Fruit fly (Drosophila melanogaster) whole organism, embryonic: ENCODE results near the gene scramb2.

Source experiments
- Adf1 ChIP-seq: fragments of 200-800 bp; sonication (Bioruptor generic); IDR thresholded peaks from 2 replicates; pipeline ENCODE4 v1.3.6; 2022; ENCODE audit warnings: missing biosample characterization, missing genetic modification characterization
- Atf6 ChIP-seq: fragments of 200-800 bp; sonication (Bioruptor generic); IDR thresholded peaks from 2 replicates; pipeline ENCODE4 v1.3.6; 2022; ENCODE audit warnings: missing biosample characterization, missing genetic modification characterization
- CG10274 ChIP-seq: fragments of 200-800 bp; sonication (Bioruptor generic); optimal IDR thresholded peaks from 3 replicates; lab custom pipeline; 2017; ENCODE audit warnings: missing biosample characterization, mild to moderate bottlenecking, missing genetic modification characterization
- CG10366 ChIP-seq: fragments of 200-800 bp; sonication (Bioruptor generic); IDR thresholded peaks from 2 replicates; pipeline ENCODE4 v1.3.6; 2022; ENCODE audit warnings: missing biosample characterization, missing genetic modification characterization
- CG10959 ChIP-seq: fragments of 200-800 bp; sonication (Bioruptor generic); IDR thresholded peaks from 2 replicates; pipeline ENCODE4 v1.3.6; 2022; ENCODE audit warnings: missing biosample characterization, missing genetic modification characterization
- CG11085 ChIP-seq: fragments of 200-800 bp; sonication (Bioruptor generic); IDR thresholded peaks from 2 replicates; pipeline ENCODE4 v1.3.6; 2022; ENCODE audit warnings: missing biosample characterization, missing genetic modification characterization
- CG11247 ChIP-seq: fragments of 200-800 bp; sonication (Bioruptor generic); IDR thresholded peaks from 2 replicates; pipeline ENCODE4 v1.3.6; 2022; ENCODE audit warnings: missing biosample characterization, missing genetic modification characterization
- CG12659 ChIP-seq: fragments of 200-800 bp; sonication (Bioruptor generic); optimal IDR thresholded peaks from 3 replicates; lab custom pipeline; 2017; ENCODE audit warnings: mild to moderate bottlenecking, missing biosample characterization, missing genetic modification reagents, missing genetic modification characterization
- CG13287 ChIP-seq: fragments of 200-800 bp; sonication (Bioruptor generic); IDR thresholded peaks from 2 replicates; pipeline ENCODE4 v1.3.6; 2022; ENCODE audit warnings: missing biosample characterization, missing genetic modification characterization; ENCODE audit not compliant: partially characterized antibody
- CG14014 ChIP-seq: fragments of 200-800 bp; sonication (Bioruptor generic); IDR thresholded peaks from 2 replicates; pipeline ENCODE4 v1.3.6; 2022; ENCODE audit warnings: missing biosample characterization, missing genetic modification characterization
- CG14441 ChIP-seq: fragments of 200-800 bp; sonication (Bioruptor generic); IDR thresholded peaks from 2 replicates; pipeline ENCODE4 v1.3.6; 2022; ENCODE audit warnings: missing biosample characterization, missing genetic modification characterization
- CG1602 ChIP-seq: fragments of 200-800 bp; sonication (Bioruptor generic); optimal IDR thresholded peaks from 3 replicates; lab custom pipeline; 2016; ENCODE audit warnings: missing biosample characterization, missing genetic modification characterization
- CG17568 ChIP-seq: fragments of 200-800 bp; sonication (Bioruptor generic); optimal IDR thresholded peaks from 2 replicates; lab custom pipeline; 2018; ENCODE audit warnings: missing biosample characterization, mild to moderate bottlenecking, missing genetic modification characterization, moderate library complexity
- CG18619 ChIP-seq: fragments of 200-800 bp; sonication (Bioruptor generic); optimal IDR thresholded peaks from 3 replicates; lab custom pipeline; 2017; ENCODE audit warnings: missing biosample characterization, mild to moderate bottlenecking, missing genetic modification characterization
- CG2116 ChIP-seq: fragments of 200-800 bp; sonication (Bioruptor generic); optimal IDR thresholded peaks from 3 replicates; lab custom pipeline; 2018; ENCODE audit warnings: missing biosample characterization, mild to moderate bottlenecking, missing genetic modification characterization
- CG2129 ChIP-seq: fragments of 200-800 bp; sonication (Bioruptor generic); IDR thresholded peaks from 2 replicates; pipeline ENCODE4 v1.3.6; 2022; ENCODE audit warnings: missing biosample characterization, missing genetic modification characterization; ENCODE audit not compliant: partially characterized antibody
- CG31441 ChIP-seq: fragments of 200-800 bp; sonication (Bioruptor generic); IDR thresholded peaks from 2 replicates; pipeline ENCODE4 v1.3.6; 2022; ENCODE audit warnings: missing biosample characterization, missing genetic modification characterization
- CG32772 ChIP-seq: fragments of 200-800 bp; sonication (Bioruptor generic); IDR thresholded peaks from 2 replicates; pipeline ENCODE4 v1.3.6; 2022; ENCODE audit warnings: missing biosample characterization, missing genetic modification characterization
- CG33213 ChIP-seq: fragments of 200-800 bp; sonication (Bioruptor generic); optimal IDR thresholded peaks from 3 replicates; lab custom pipeline; 2016; ENCODE audit warnings: missing biosample characterization, missing genetic modification characterization
- CG3726 ChIP-seq: fragments of 200-800 bp; sonication (Bioruptor generic); IDR thresholded peaks from 3 replicates; pipeline ENCODE4, ENCODE4 v1.3.6; 2022; ENCODE audit warnings: missing biosample characterization, missing genetic modification characterization
- CG7372 ChIP-seq: fragments of 200-800 bp; sonication (Bioruptor generic); IDR thresholded peaks from 2 replicates; pipeline ENCODE4 v1.3.6; 2022; ENCODE audit warnings: missing biosample characterization, missing genetic modification characterization
- CG9797 ChIP-seq: fragments of 200-800 bp; sonication (Bioruptor generic); optimal IDR thresholded peaks from 3 replicates; lab custom pipeline; 2018; ENCODE audit warnings: missing biosample characterization, mild to moderate bottlenecking, missing genetic modification characterization
- CrebB ChIP-seq: fragments of 200-800 bp; sonication (Bioruptor generic); optimal IDR thresholded peaks from 3 replicates; lab custom pipeline; 2018; ENCODE audit warnings: missing biosample characterization, mild to moderate bottlenecking, missing genetic modification characterization
- HLHmδ ChIP-seq: fragments of 200-800 bp; sonication (Bioruptor generic); optimal IDR thresholded peaks from 2 replicates; lab custom pipeline; 2018; ENCODE audit warnings: missing biosample characterization, mild to moderate bottlenecking, missing genetic modification characterization, moderate library complexity
- Lpt ChIP-seq: fragments of >200 bp; optimal IDR thresholded peaks from 2 replicates; lab custom pipeline; 2018; ENCODE audit warnings: missing biosample characterization, missing genetic modification characterization
- NFAT ChIP-seq: fragments of 200-800 bp; sonication (Bioruptor generic); IDR thresholded peaks from 2 replicates; pipeline ENCODE4 v1.3.6; 2022; ENCODE audit warnings: missing biosample characterization, missing genetic modification characterization
- Opbp ChIP-seq: fragments of 200-800 bp; sonication (Bioruptor generic); IDR thresholded peaks from 3 replicates; pipeline ENCODE4 v1.3.6; 2022; ENCODE audit warnings: missing biosample characterization, missing genetic modification characterization; ENCODE audit not compliant: partially characterized antibody
- Spps ChIP-seq: fragments of 200-800 bp; sonication (Bioruptor generic); optimal IDR thresholded peaks from 2 replicates; lab custom pipeline; 2018; ENCODE audit warnings: missing biosample characterization, mild to moderate bottlenecking, missing genetic modification characterization
- crc ChIP-seq: fragments of 200-800 bp; sonication (Bioruptor generic); optimal IDR thresholded peaks from 2 replicates; lab custom pipeline; 2016; ENCODE audit warnings: missing biosample characterization, missing genetic modification characterization
- da ChIP-seq: fragments of 200-800 bp; sonication (Bioruptor generic); optimal IDR thresholded peaks from 2 replicates; lab custom pipeline; 2016; ENCODE audit warnings: missing biosample characterization, missing genetic modification characterization
- dm ChIP-seq: fragments of 200-800 bp; sonication (Bioruptor generic); optimal IDR thresholded peaks from 3 replicates; lab custom pipeline; 2016; ENCODE audit warnings: missing biosample characterization, missing genetic modification characterization
- dmrt11E ChIP-seq: fragments of 200-800 bp; sonication (Bioruptor generic); optimal IDR thresholded peaks from 3 replicates; lab custom pipeline; 2018; ENCODE audit warnings: missing biosample characterization, mild to moderate bottlenecking, missing genetic modification characterization, moderate library complexity
- dpn ChIP-seq, 2 experiments: fragments of 200-800 bp; sonication (Bioruptor generic); optimal IDR thresholded peaks; 3 replicates each; lab custom pipeline; 2016; ENCODE audit warnings: missing biosample characterization in 2 of 2, missing genetic modification characterization in 2 of 2
- en ChIP-seq: fragments of 200-800 bp; sonication (Bioruptor generic); optimal IDR thresholded peaks from 2 replicates; lab custom pipeline; 2016; ENCODE audit warnings: missing biosample characterization, missing genetic modification characterization
- esg ChIP-seq: fragments of 200-800 bp; sonication (Bioruptor generic); conservative IDR thresholded peaks from 2 replicates; pipeline ENCODE4 v1.3.6; 2022; ENCODE audit warnings: missing biosample characterization, missing genetic modification characterization
- gsb ChIP-seq: fragments of 200-800 bp; sonication (Bioruptor generic); IDR thresholded peaks from 2 replicates; pipeline ENCODE4 v1.3.6; 2022; ENCODE audit warnings: missing biosample characterization, missing genetic modification characterization
- hth ChIP-seq: fragments of >200 bp; optimal IDR thresholded peaks from 2 replicates; lab custom pipeline; 2017; ENCODE audit warnings: inconsistent platforms
- otp ChIP-seq: fragments of 200-800 bp; sonication (Bioruptor generic); IDR thresholded peaks from 3 replicates; pipeline ENCODE4, ENCODE4 v1.3.6; 2022; ENCODE audit warnings: missing biosample characterization, missing genetic modification characterization
- pan ChIP-seq, 4 experiments: fragments of >200 bp in 3 of 4; fragments of 200-800 bp in 1 of 4; sonication (Bioruptor generic) in 1 of 4; optimal IDR thresholded peaks in 3 of 4; IDR thresholded peaks in 1 of 4; 2 replicates each; pipeline versions ENCODE4 v1.3.6 to Lab custom; 2017 to 2022; ENCODE audit warnings: missing biosample characterization in 2 of 4, missing genetic modification characterization in 2 of 4, mixed read lengths in 1 of 4
- pb ChIP-seq: fragments of 200-800 bp; sonication (Bioruptor generic); optimal IDR thresholded peaks from 3 replicates; lab custom pipeline; 2016; ENCODE audit warnings: missing biosample characterization, missing genetic modification characterization
- phol ChIP-seq: fragments of 200-800 bp; sonication (Bioruptor generic); optimal IDR thresholded peaks from 3 replicates; lab custom pipeline; 2018; ENCODE audit warnings: missing biosample characterization, mild to moderate bottlenecking, missing genetic modification characterization, moderate library complexity
- rib ChIP-seq: fragments of 200-800 bp; sonication (Bioruptor generic); IDR thresholded peaks from 2 replicates; pipeline ENCODE4 v1.3.6; 2022; ENCODE audit warnings: missing biosample characterization, missing genetic modification characterization
- sc ChIP-seq, 3 experiments: fragments of >200 bp in 2 of 3; fragments of 200-800 bp in 1 of 3; sonication (Bioruptor generic) in 1 of 3; optimal IDR thresholded peaks; 2 replicates in 2 of 3; 3 replicates in 1 of 3; lab custom pipeline; 2017; ENCODE audit warnings: mild to moderate bottlenecking in 1 of 3, missing biosample characterization in 1 of 3, missing genetic modification characterization in 1 of 3, missing genetic modification reagents in 1 of 3
- scrt ChIP-seq: fragments of 200-800 bp; sonication (Bioruptor generic); optimal IDR thresholded peaks from 2 replicates; lab custom pipeline; 2018; ENCODE audit warnings: missing biosample characterization, mild to moderate bottlenecking, missing genetic modification characterization, moderate library complexity
- sisA ChIP-seq: fragments of 200-800 bp; sonication (Bioruptor generic); IDR thresholded peaks from 2 replicates; pipeline ENCODE4 v1.3.6; 2022; ENCODE audit warnings: missing biosample characterization, missing genetic modification characterization
- twi ChIP-seq: fragments of 200-800 bp; optimal IDR thresholded peaks from 2 replicates; lab custom pipeline; 2019; ENCODE audit warnings: missing biosample characterization, mild to moderate bottlenecking, missing genetic modification characterization, moderate library complexity
- wek ChIP-seq: fragments of 200-800 bp; sonication (Bioruptor generic); optimal IDR thresholded peaks from 3 replicates; lab custom pipeline; 2018; ENCODE audit warnings: missing biosample characterization, mild to moderate bottlenecking, missing genetic modification characterization, moderate library complexity
- yki ChIP-seq: fragments of >200 bp; optimal IDR thresholded peaks from 3 replicates; lab custom pipeline; 2018

scramb2 gene

DNA sequence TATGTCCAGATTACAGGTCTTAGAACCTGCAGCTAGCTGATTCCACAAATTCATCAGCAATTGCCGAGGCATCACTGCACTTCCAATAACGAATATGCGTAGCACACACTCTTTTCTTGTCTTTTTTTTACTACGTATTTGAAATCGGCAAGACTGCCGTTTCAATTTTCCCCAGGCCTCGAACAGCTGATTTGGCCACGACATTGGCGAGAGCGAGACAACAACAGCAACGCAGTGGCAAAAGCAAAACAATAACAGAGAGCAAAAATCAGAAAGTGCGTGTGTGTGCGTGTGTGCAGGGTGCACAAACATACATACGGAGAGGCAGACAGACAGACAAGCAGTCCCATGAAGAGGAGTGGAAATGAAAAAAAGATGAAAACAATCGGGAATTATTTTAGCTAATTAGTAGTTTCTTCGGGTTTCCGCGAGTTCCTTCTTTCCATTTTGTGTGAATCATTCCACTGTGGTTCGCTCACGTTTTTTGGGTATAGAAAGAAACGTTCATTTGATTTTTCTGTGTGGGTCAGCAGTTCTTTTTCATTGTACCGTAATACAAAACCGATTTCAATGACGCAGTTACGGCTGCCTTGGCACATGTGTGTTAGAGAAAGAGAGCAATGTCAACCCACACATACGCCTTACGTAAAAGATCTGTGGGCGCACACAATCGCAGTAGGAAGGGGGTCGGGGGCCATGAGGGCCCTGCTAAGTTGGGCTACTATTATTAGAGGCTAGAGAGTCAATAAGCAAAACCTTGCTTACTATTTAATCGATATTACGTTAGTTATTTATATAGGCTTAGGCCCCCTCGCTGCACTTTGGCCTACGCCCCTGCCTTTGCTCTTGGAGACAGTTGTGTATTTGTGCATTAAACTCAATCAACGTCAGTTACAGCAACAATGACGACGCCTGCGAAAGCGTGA is 13.7 kb upstream of the scramb2 start (continued):
- peak; percentile 97 for TF ChIP-seq phol (tag; lab: Kevin White, UChicago)
- TF ChIP-seq hth (lab: Kevin White, UChicago), result no peak
- peak; percentile 99 for TF ChIP-seq CG14441
- TF ChIP-seq CG1602 (GFP tag; lab: Kevin White, UChicago), result peak; percentile 98
- TF ChIP-seq CG10959 (GFP tag; lab: Robert Waterston, UW), result peak; percentile 98
- peak; percentile 80 for TF ChIP-seq CG2116
- no peak for TF ChIP-seq pan (optimal IDR thresholded peaks at IDR 0.05; lab: Kevin White, UChicago)
- TF ChIP-seq pan (GFP tag; optimal IDR thresholded peaks at IDR 0.05 in 1 of 2, IDR thresholded peaks at IDR 0.05 in 1 of 2), result peak in 1 of 2 experiments; percentile 100
- peak; percentile 89 for TF ChIP-seq Adf1
- TF ChIP-seq Opbp, result no peak; the same call in 2 of the 3 replicates
- TF ChIP-seq CG2129 (GFP tag; lab: Robert Waterston, UW), result no peak
- peak; percentile 95 for TF ChIP-seq CG10274 (GFP tag; lab: Kevin White, UChicago)
- no peak for TF ChIP-seq sc (optimal IDR thresholded peaks at IDR 0.05; lab: Kevin White, UChicago)
- TF ChIP-seq sc (GFP tag; optimal IDR thresholded peaks at IDR 0.05; lab: Kevin White, UChicago), result peak; percentile 97
- TF ChIP-seq CG17568 (GFP tag; lab: Kevin White, UChicago), result peak; percentile 96
- peak; percentile 99 for TF ChIP-seq dpn (GFP tag; optimal IDR thresholded peaks at IDR 0.05; lab: Kevin White, UChicago)
- TF ChIP-seq CG31441, result peak; percentile 95
- TF ChIP-seq CG9797 (GFP tag; lab: Kevin White, UChicago), result peak; percentile 37
- peak; percentile 97 for TF ChIP-seq en
- peak; percentile 99 for TF ChIP-seq CG11247 (GFP tag; lab: Robert Waterston, UW)
- TF ChIP-seq CG13287 (GFP tag; lab: Robert Waterston, UW), result no peak; the same call in 1 of the 2 replicates
- peak; percentile 99 for TF ChIP-seq rib
- peak; percentile 99 for TF ChIP-seq CG10366 (GFP tag; lab: Robert Waterston, UW)
- TF ChIP-seq CG3726 (GFP tag; lab: Robert Waterston, UW), result peak; percentile 99
- no peak for TF ChIP-seq yki (lab: Kevin White, UChicago)
- peak; percentile 100 for TF ChIP-seq otp (GFP tag; lab: Robert Waterston, UW)
- peak; percentile 92 for TF ChIP-seq dmrt11E (tag; lab: Kevin White, UChicago)
- TF ChIP-seq da, result peak; percentile 95
- TF ChIP-seq scrt (GFP tag; lab: Kevin White, UChicago), result peak; percentile 95
- peak; percentile 99 for TF ChIP-seq CG12659
- peak; percentile 97 for TF ChIP-seq dm (GFP tag; lab: Kevin White, UChicago)
- peak; percentile 96 for TF ChIP-seq CrebB (tag; lab: Kevin White, UChicago)
- peak; percentile 99 for TF ChIP-seq Atf6 (GFP tag; lab: Robert Waterston, UW)
- peak; percentile 99 for TF ChIP-seq CG18619
- no peak for TF ChIP-seq HLHmδ (GFP tag; lab: Kevin White, UChicago)
- TF ChIP-seq NFAT, result peak; percentile 99
- TF ChIP-seq twi (tag; lab: Kevin White, UChicago), result peak; percentile 91
- peak; percentile 99 for TF ChIP-seq esg (GFP tag; lab: Robert Waterston, UW)
- TF ChIP-seq gsb (GFP tag; lab: Robert Waterston, UW), result peak; percentile 98
- TF ChIP-seq sisA, result peak; percentile 100
- peak; percentile 98 for TF ChIP-seq crc
- TF ChIP-seq CG33213, result peak; percentile 99
- peak; percentile 98 for TF ChIP-seq pb (GFP tag; lab: Kevin White, UChicago)
- peak; percentile 99 for TF ChIP-seq CG14014 (GFP tag; lab: Robert Waterston, UW)
- peak; percentile 77 for TF ChIP-seq Spps
- peak; percentile 99 for TF ChIP-seq CG11085
- TF ChIP-seq CG32772 (GFP tag; lab: Robert Waterston, UW), result peak; percentile 99
- peak; percentile 99 for TF ChIP-seq CG7372 (GFP tag; lab: Robert Waterston, UW)
- peak; percentile 12 for TF ChIP-seq Lpt (GFP tag; lab: Kevin White, UChicago)
- peak; percentile 93 for TF ChIP-seq wek
